Fruit fly (Drosophila melanogaster) whole organism, embryonic: Measurements from ENCODE around the gene Exo70.

Source experiments
- Bgb ChIP-seq: fragments of 200-800 bp; sonication (Bioruptor generic); IDR thresholded peaks from 2 replicates; pipeline ENCODE4 v1.3.6; 2022; ENCODE audit warnings: missing biosample characterization, missing genetic modification characterization; ENCODE audit not compliant: partially characterized antibody
- C15 ChIP-seq: fragments of 200-800 bp; sonication (Bioruptor generic); IDR thresholded peaks from 3 replicates; pipeline ENCODE4 v1.3.6; 2022; ENCODE audit warnings: missing biosample characterization, missing genetic modification characterization
- CG11398 ChIP-seq: fragments of 200-800 bp; sonication (Bioruptor generic); optimal IDR thresholded peaks from 2 replicates; lab custom pipeline; 2016; ENCODE audit warnings: missing biosample characterization, missing genetic modification characterization
- CG11723 ChIP-seq: fragments of 200-800 bp; sonication (Bioruptor generic); optimal IDR thresholded peaks from 2 replicates; lab custom pipeline; 2017; ENCODE audit warnings: missing biosample characterization, mild to moderate bottlenecking, missing genetic modification characterization
- CG12104 ChIP-seq: fragments of 200-800 bp; sonication (Bioruptor generic); optimal IDR thresholded peaks from 3 replicates; lab custom pipeline; 2016; ENCODE audit warnings: missing biosample characterization, missing genetic modification characterization
- CG12744 ChIP-seq: fragments of 200-800 bp; sonication (Bioruptor generic); optimal IDR thresholded peaks from 2 replicates; lab custom pipeline; 2016; ENCODE audit warnings: missing biosample characterization, missing genetic modification characterization
- CG16863 ChIP-seq: fragments of 200-800 bp; sonication (Bioruptor generic); optimal IDR thresholded peaks from 3 replicates; lab custom pipeline; 2016; ENCODE audit warnings: missing biosample characterization, missing genetic modification characterization
- CG17328 ChIP-seq: fragments of 200-800 bp; sonication (Bioruptor generic); IDR thresholded peaks from 2 replicates; pipeline ENCODE4 v1.3.6; 2022; ENCODE audit warnings: missing biosample characterization, missing genetic modification characterization
- CG17829 ChIP-seq: fragments of 200-800 bp; optimal IDR thresholded peaks from 2 replicates; lab custom pipeline; 2019; ENCODE audit warnings: missing biosample characterization, mild to moderate bottlenecking, missing genetic modification characterization, moderate library complexity
- CG17912 ChIP-seq: fragments of 200-800 bp; sonication (Bioruptor generic); optimal IDR thresholded peaks from 2 replicates; lab custom pipeline; 2018; ENCODE audit warnings: missing biosample characterization, mild to moderate bottlenecking, missing genetic modification characterization
- CG18476 ChIP-seq: fragments of 200-800 bp; sonication (Bioruptor generic); optimal IDR thresholded peaks from 2 replicates; lab custom pipeline; 2016; ENCODE audit warnings: missing biosample characterization, mild to moderate bottlenecking, missing genetic modification characterization
- CG2199 ChIP-seq: fragments of 200-800 bp; sonication (Bioruptor generic); IDR thresholded peaks from 3 replicates; pipeline ENCODE4 v1.3.6; 2022; ENCODE audit warnings: missing biosample characterization, missing genetic modification characterization
- CG2202 ChIP-seq: fragments of 200-800 bp; sonication (Bioruptor generic); optimal IDR thresholded peaks from 2 replicates; lab custom pipeline; 2018; ENCODE audit warnings: missing biosample characterization, mild to moderate bottlenecking, missing genetic modification characterization
- CG2712 ChIP-seq: fragments of 200-800 bp; optimal IDR thresholded peaks from 3 replicates; lab custom pipeline; 2019; ENCODE audit warnings: missing biosample characterization, mild to moderate bottlenecking, missing genetic modification characterization, moderate library complexity
- CG31365 ChIP-seq: fragments of 200-800 bp; sonication (Bioruptor generic); optimal IDR thresholded peaks from 2 replicates; lab custom pipeline; 2018; ENCODE audit warnings: missing biosample characterization, mild to moderate bottlenecking, missing genetic modification characterization
- CG33213 ChIP-seq: fragments of 200-800 bp; sonication (Bioruptor generic); optimal IDR thresholded peaks from 3 replicates; lab custom pipeline; 2016; ENCODE audit warnings: missing biosample characterization, missing genetic modification characterization
- CG4424 ChIP-seq: fragments of 200-800 bp; sonication (Bioruptor generic); optimal IDR thresholded peaks from 3 replicates; lab custom pipeline; 2016; ENCODE audit warnings: missing biosample characterization, missing genetic modification characterization
- CG6254 ChIP-seq: fragments of 200-800 bp; sonication (Bioruptor generic); optimal IDR thresholded peaks from 3 replicates; lab custom pipeline; 2017; ENCODE audit warnings: mild to moderate bottlenecking, missing biosample characterization, missing genetic modification reagents, missing genetic modification characterization
- CHES-1-like ChIP-seq: fragments of 200-800 bp; sonication (Bioruptor generic); optimal IDR thresholded peaks from 2 replicates; lab custom pipeline; 2016; ENCODE audit warnings: missing biosample characterization, missing genetic modification characterization
- Dip2 ChIP-seq: fragments of 200-800 bp; sonication (Bioruptor generic); IDR thresholded peaks from 2 replicates; pipeline ENCODE4 v1.3.6; 2022; ENCODE audit warnings: missing biosample characterization, missing genetic modification characterization
- E2f2 ChIP-seq: fragments of 200-800 bp; sonication (Bioruptor generic); IDR thresholded peaks from 2 replicates; pipeline ENCODE4 v1.3.6; 2022; ENCODE audit warnings: missing biosample characterization, missing genetic modification characterization
- H2.0 ChIP-seq: fragments of 200-800 bp; sonication (Bioruptor generic); IDR thresholded peaks from 2 replicates; pipeline ENCODE4 v1.3.6; 2022; ENCODE audit warnings: missing biosample characterization, missing genetic modification characterization
- Hr39 ChIP-seq: fragments of >200 bp; optimal IDR thresholded peaks from 2 replicates; lab custom pipeline; 2017
- Hr78 ChIP-seq, 2 experiments: fragments of 200-800 bp in 1 of 2; fragments of >200 bp in 1 of 2; sonication (Bioruptor generic) in 1 of 2; optimal IDR thresholded peaks; 2 replicates each; lab custom pipeline; 2017 to 2019; ENCODE audit warnings: missing biosample characterization in 2 of 2, missing genetic modification characterization in 2 of 2, mild to moderate bottlenecking in 1 of 2, moderate library complexity in 1 of 2
- Lhr ChIP-seq: fragments of 200-800 bp; sonication (Bioruptor generic); optimal IDR thresholded peaks from 3 replicates; lab custom pipeline; 2017; ENCODE audit warnings: mild to moderate bottlenecking, missing biosample characterization, missing genetic modification reagents, missing genetic modification characterization
- Max ChIP-seq: fragments of 200-800 bp; sonication (Bioruptor generic); optimal IDR thresholded peaks from 2 replicates; lab custom pipeline; 2016; ENCODE audit warnings: missing biosample characterization, mild to moderate bottlenecking, missing genetic modification characterization
- Poxn ChIP-seq: fragments of 200-800 bp; sonication (Bioruptor generic); IDR thresholded peaks from 2 replicates; pipeline ENCODE4 v1.3.6; 2022; ENCODE audit warnings: missing biosample characterization, missing genetic modification characterization
- Usf ChIP-seq: fragments of 200-800 bp; sonication (Bioruptor generic); optimal IDR thresholded peaks from 2 replicates; lab custom pipeline; 2017; ENCODE audit warnings: missing genotype, missing biosample characterization, missing genetic modification characterization
- al ChIP-seq: fragments of 200-800 bp; sonication (Bioruptor generic); IDR thresholded peaks from 2 replicates; pipeline ENCODE4 v1.3.6; 2022; ENCODE audit warnings: missing biosample characterization, missing genetic modification characterization
- ara ChIP-seq: fragments of 200-800 bp; sonication (Bioruptor generic); IDR thresholded peaks from 2 replicates; pipeline ENCODE4 v1.3.6; 2022; ENCODE audit warnings: missing biosample characterization, missing genetic modification characterization
- br ChIP-seq: fragments of >200 bp; optimal IDR thresholded peaks from 2 replicates; lab custom pipeline; 2017
- da ChIP-seq: fragments of 200-800 bp; sonication (Bioruptor generic); optimal IDR thresholded peaks from 2 replicates; lab custom pipeline; 2016; ENCODE audit warnings: missing biosample characterization, missing genetic modification characterization
- dimm ChIP-seq: fragments of 200-800 bp; sonication (Bioruptor generic); IDR thresholded peaks from 2 replicates; pipeline ENCODE4 v1.3.6; 2022; ENCODE audit warnings: missing biosample characterization, missing genetic modification characterization
- h ChIP-seq: fragments of >200 bp; optimal IDR thresholded peaks from 2 replicates; lab custom pipeline; 2017
- hbn ChIP-seq: fragments of 200-800 bp; sonication (Bioruptor generic); IDR thresholded peaks from 2 replicates; pipeline ENCODE4 v1.3.6; 2022; ENCODE audit warnings: missing biosample characterization, missing genetic modification characterization; ENCODE audit not compliant: partially characterized antibody
- hth ChIP-seq: fragments of >200 bp; optimal IDR thresholded peaks from 2 replicates; lab custom pipeline; 2017; ENCODE audit warnings: inconsistent platforms
- jing ChIP-seq: fragments of 200-800 bp; sonication (Bioruptor generic); optimal IDR thresholded peaks from 2 replicates; lab custom pipeline; 2018; ENCODE audit warnings: missing biosample characterization, mild to moderate bottlenecking, missing genetic modification characterization
- lmd ChIP-seq: fragments of 200-800 bp; sonication (Bioruptor generic); IDR thresholded peaks from 2 replicates; pipeline ENCODE4 v1.3.6; 2022; ENCODE audit warnings: missing biosample characterization, missing genetic modification characterization
- lov ChIP-seq, 2 experiments: fragments of 200-800 bp in 1 of 2; fragments of >200 bp in 1 of 2; sonication (Bioruptor generic) in 1 of 2; IDR thresholded peaks in 1 of 2; optimal IDR thresholded peaks in 1 of 2; 2 replicates in 1 of 2; 3 replicates in 1 of 2; pipeline versions ENCODE4 v1.3.6 to Lab custom; 2017 to 2022; ENCODE audit warnings: missing biosample characterization in 1 of 2, missing genetic modification characterization in 1 of 2
- mam ChIP-seq: fragments of 200-800 bp; sonication (Bioruptor generic); optimal IDR thresholded peaks from 3 replicates; lab custom pipeline; 2016; ENCODE audit warnings: missing biosample characterization, missing genetic modification characterization
- ro ChIP-seq: fragments of 200-800 bp; sonication (Bioruptor generic); IDR thresholded peaks from 2 replicates; pipeline ENCODE4 v1.3.6; 2022; ENCODE audit warnings: missing biosample characterization, missing genetic modification characterization
- sd ChIP-seq: fragments of 200-800 bp; sonication (Bioruptor generic); optimal IDR thresholded peaks from 3 replicates; lab custom pipeline; 2018; ENCODE audit warnings: missing biosample characterization, mild to moderate bottlenecking, missing genetic modification characterization, moderate library complexity
- seq ChIP-seq: fragments of 200-800 bp; sonication (Bioruptor generic); IDR thresholded peaks from 2 replicates; pipeline ENCODE4 v1.3.6; 2022; ENCODE audit warnings: missing biosample characterization, missing genetic modification characterization
- slou ChIP-seq: fragments of 200-800 bp; sonication (Bioruptor generic); optimal IDR thresholded peaks from 3 replicates; lab custom pipeline; 2016; ENCODE audit warnings: missing biosample characterization, missing genetic modification characterization
- sr ChIP-seq: fragments of 200-800 bp; sonication (Bioruptor generic); IDR thresholded peaks from 3 replicates; pipeline ENCODE4 v1.3.6; 2022; ENCODE audit warnings: missing biosample characterization, missing genetic modification characterization
- sug ChIP-seq: fragments of 200-800 bp; optimal IDR thresholded peaks from 2 replicates; lab custom pipeline; 2019; ENCODE audit warnings: missing biosample characterization, mild to moderate bottlenecking, missing genetic modification characterization, moderate library complexity
- unc-4 ChIP-seq: fragments of 200-800 bp; sonication (Bioruptor generic); IDR thresholded peaks from 2 replicates; pipeline ENCODE4 v1.3.6; 2022; ENCODE audit warnings: missing biosample characterization, missing genetic modification characterization; ENCODE audit not compliant: partially characterized antibody
- zen ChIP-seq: fragments of 200-800 bp; sonication (Bioruptor generic); optimal IDR thresholded peaks from 3 replicates; lab custom pipeline; 2018; ENCODE audit warnings: missing biosample characterization, mild to moderate bottlenecking, missing genetic modification characterization, moderate library complexity
- zen2 ChIP-seq: fragments of 200-800 bp; sonication (Bioruptor generic); IDR thresholded peaks from 3 replicates; pipeline ENCODE4 v1.3.6; 2022; ENCODE audit warnings: missing biosample characterization, missing genetic modification characterization; ENCODE audit not compliant: partially characterized antibody
- zfh1 ChIP-seq: fragments of 200-800 bp; sonication (Bioruptor generic); IDR thresholded peaks from 3 replicates; pipeline ENCODE4 v1.3.6; 2022; ENCODE audit warnings: missing biosample characterization, missing genetic modification characterization

The Exo70 gene

DNA sequence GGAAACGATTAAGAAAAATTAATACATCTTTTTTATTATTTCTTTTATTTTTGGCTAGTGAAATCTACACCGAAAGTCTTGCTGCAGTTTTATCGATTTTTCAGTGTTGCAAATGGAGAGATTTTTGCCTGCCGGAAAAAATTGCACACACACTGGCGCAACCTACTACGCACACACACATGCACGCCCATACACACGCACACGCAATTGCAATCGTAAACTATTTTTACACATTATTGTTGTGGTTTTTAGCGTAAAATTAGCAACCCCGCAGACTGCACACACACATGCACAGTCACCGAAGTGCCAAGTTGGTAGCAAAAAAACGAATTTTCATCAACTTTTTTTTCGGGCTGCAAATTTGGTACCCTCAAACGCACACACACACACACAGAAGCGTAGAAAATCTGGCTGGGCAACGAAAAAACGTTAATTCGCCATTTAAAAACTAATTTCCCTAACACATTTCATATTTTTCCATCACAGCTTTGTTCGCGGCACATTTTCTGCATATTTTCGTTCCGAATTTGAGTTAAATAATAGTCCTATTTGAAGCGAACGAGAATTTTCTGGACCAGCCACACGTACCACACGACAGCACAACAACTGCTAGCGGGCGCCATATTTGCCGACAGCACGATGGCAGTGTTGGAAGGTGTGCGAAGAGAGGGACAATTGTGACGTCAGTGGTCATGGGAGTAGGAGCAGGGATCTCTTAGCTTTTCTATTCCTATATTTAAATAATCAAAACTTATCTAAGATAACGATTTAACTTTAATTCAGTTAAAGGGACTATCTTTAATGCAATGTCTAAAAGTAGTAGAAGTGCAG lies 30.3 kb downstream of the Exo70 start, which contains the start of gene Unr (continued):
- TF ChIP-seq zen2 (GFP tag; lab: Robert Waterston, UW) (no peak), CG17912 (GFP tag; lab: Kevin White, UChicago) (peak; percentile 75), slou (GFP tag; lab: Kevin White, UChicago) (peak; percentile 69), unc-4 (GFP tag; lab: Robert Waterston, UW) (no peak), CG12104 (GFP tag; lab: Kevin White, UChicago) (no peak), CG11398 (GFP tag; lab: Kevin White, UChicago) (no peak), E2f2 (peak; percentile 46; the same call in 1 of the 2 replicates), CG17328 (GFP tag; lab: Robert Waterston, UW) (peak; percentile 80), CG16863 (GFP tag; lab: Kevin White, UChicago) (peak; percentile 63), CG12744 (peak; percentile 79), h (lab: Kevin White, UChicago) (no peak), Hr78 (GFP tag; optimal IDR thresholded peaks at IDR 0.05; lab: Kevin White, UChicago) (no peak), CG17829 (tag; lab: Kevin White, UChicago) (peak; percentile 80), H2.0 (peak; percentile 80), Dip2 (GFP tag; lab: Robert Waterston, UW) (no peak), ara (GFP tag; lab: Robert Waterston, UW) (peak; percentile 62; the same call in 1 of the 2 replicates), CG11723 (GFP tag; lab: Kevin White, UChicago) (peak; percentile 57), sr (GFP tag; lab: Robert Waterston, UW) (no peak), hbn (GFP tag; lab: Robert Waterston, UW) (no peak), Hr39 (lab: Kevin White, UChicago) (no peak), mam (GFP tag; lab: Kevin White, UChicago) (peak; percentile 91), zfh1 (GFP tag; lab: Robert Waterston, UW) (peak; percentile 86), CG33213 (GFP tag; lab: Kevin White, UChicago) (peak; percentile 64), al (GFP tag; lab: Robert Waterston, UW) (peak; percentile 77; the same call in 1 of the 2 replicates), jing (GFP tag; lab: Kevin White, UChicago) (no peak), CG31365 (peak; percentile 23), sd (tag; lab: Kevin White, UChicago) (peak; percentile 38), Bgb (GFP tag; lab: Robert Waterston, UW) (no peak), Usf (GFP tag; lab: Kevin White, UChicago) (peak; percentile 36), sug (tag; lab: Kevin White, UChicago) (peak; percentile 70), hth (lab: Kevin White, UChicago) (no peak), CG18476 (peak; percentile 67), lov (optimal IDR thresholded peaks at IDR 0.05; lab: Kevin White, UChicago) (no peak), lov (GFP tag; IDR thresholded peaks at IDR 0.05; lab: Robert Waterston, UW) (peak; percentile 74; the same call in 1 of the 3 replicates), CG4424 (GFP tag; lab: Kevin White, UChicago) (peak; percentile 83), CG6254 (GFP tag; lab: Kevin White, UChicago) (peak; percentile 32), seq (GFP tag; lab: Robert Waterston, UW) (no peak), zen (tag; lab: Kevin White, UChicago) (peak; percentile 30), dimm (peak; percentile 31; the same call in 1 of the 2 replicates), CG2712 (tag; lab: Kevin White, UChicago) (peak; percentile 82), CG2202 (peak; percentile 27), lmd (GFP tag; lab: Robert Waterston, UW) (peak; percentile 85), Lhr (GFP tag; lab: Kevin White, UChicago) (peak; percentile 3), CHES-1-like (GFP tag; lab: Kevin White, UChicago) (peak; percentile 83), Poxn (GFP tag; lab: Robert Waterston, UW) (no peak), ro (GFP tag; lab: Robert Waterston, UW) (no peak; the same call in 1 of the 2 replicates), da (GFP tag; lab: Kevin White, UChicago) (peak; percentile 54), C15 (GFP tag; lab: Robert Waterston, UW) (peak; percentile 64; the same call in 2 of the 3 replicates), CG2199 (GFP tag; lab: Robert Waterston, UW) (no peak; the same call in 2 of the 3 replicates), br (lab: Kevin White, UChicago) (no peak), Max (GFP tag; lab: Kevin White, UChicago) (peak; percentile 29)
